Fruit fly (Drosophila melanogaster): ENCODE measurements around the gene laf.

laf gene

dm6 chr3R:4910365-4910810, 32.1 kb upstream of the laf start, which contains the start of gene Cdep (continued):
- TF ChIP-seq Xbp1 (GFP tag; optimal IDR thresholded peaks at IDR 0.05), result peak; percentile 18
- TF ChIP-seq CG9932 (GFP tag; IDR thresholded peaks at IDR 0.05), result peak; percentile 65
- TF ChIP-seq lbe (GFP tag; optimal IDR thresholded peaks at IDR 0.05), result peak; percentile 9
- no peak for TF ChIP-seq Oaz (GFP tag; IDR thresholded peaks at IDR 0.05)
- TF ChIP-seq CG31365 (tag; optimal IDR thresholded peaks at IDR 0.05), result no peak
- TF ChIP-seq CG12769 (tag; optimal IDR thresholded peaks at IDR 0.05), result peak; percentile 40
- TF ChIP-seq Pdp1 (GFP tag; optimal IDR thresholded peaks at IDR 0.05), result peak; percentile 16 to 25
- no peak for TF ChIP-seq Bdp1 (GFP tag; optimal IDR thresholded peaks at IDR 0.05)
- no peak for TF ChIP-seq ro (GFP tag; IDR thresholded peaks at IDR 0.05)
- no peak for TF ChIP-seq Nf-YB (GFP tag; optimal IDR thresholded peaks at IDR 0.05)
- TF ChIP-seq CG17385 (GFP tag; optimal IDR thresholded peaks at IDR 0.05), result peak; percentile 19
- TF ChIP-seq CG17359 (tag; optimal IDR thresholded peaks at IDR 0.05), result peak; percentile 55
- TF ChIP-seq Sox102F (GFP tag; optimal IDR thresholded peaks at IDR 0.05), result peak; percentile 7
- TF ChIP-seq kni (GFP tag; optimal IDR thresholded peaks at IDR 0.05), result no peak
- no peak for TF ChIP-seq psq (GFP tag; optimal IDR thresholded peaks at IDR 0.05)
- TF ChIP-seq Lpt (GFP tag; optimal IDR thresholded peaks at IDR 0.05), result no peak
- TF ChIP-seq Kr (GFP tag; optimal IDR thresholded peaks at IDR 0.05), result no peak
- TF ChIP-seq CG10321 (GFP tag; IDR thresholded peaks at IDR 0.05), result no peak
- TF ChIP-seq CG8290 (GFP tag; optimal IDR thresholded peaks at IDR 0.05), result peak; percentile 27
- peak in 1 of 2 experiments; percentile 74 for TF ChIP-seq CG8290 (tag; optimal IDR thresholded peaks at IDR 0.05)
- no peak for TF ChIP-seq wor (GFP tag; IDR thresholded peaks at IDR 0.05)
- TF ChIP-seq CG1024 (GFP tag; IDR thresholded peaks at IDR 0.05), result 0 out of 2 replicates have a peak, but pooled peaks have one; percentile 27
- no peak for TF ChIP-seq Mad (GFP tag; optimal IDR thresholded peaks at IDR 0.05)
- TF ChIP-seq CG8924 (tag; optimal IDR thresholded peaks at IDR 0.05), result peak; percentile 69
- no peak for TF ChIP-seq schlank (tag; optimal IDR thresholded peaks at IDR 0.05)
- TF ChIP-seq Mes4 (GFP tag; optimal IDR thresholded peaks at IDR 0.05), result no peak
- no peak for TF ChIP-seq Lim3 (GFP tag; IDR thresholded peaks at IDR 0.05)
- 0 out of 3 replicates have a peak, but pooled peaks have one; percentile 54 for TF ChIP-seq ci (GFP tag; IDR thresholded peaks at IDR 0.05)
- TF ChIP-seq CG12236 (GFP tag; optimal IDR thresholded peaks at IDR 0.05), result no peak
- peak; percentile 49 for TF ChIP-seq pb (GFP tag; optimal IDR thresholded peaks at IDR 0.05)
- peak; percentile 36; the same call in 1 of the 2 replicates for TF ChIP-seq slbo (GFP tag; IDR thresholded peaks at IDR 0.05)
- no peak for TF ChIP-seq CG8281 (tag; optimal IDR thresholded peaks at IDR 0.05)
- TF ChIP-seq CG13424 (tag; optimal IDR thresholded peaks at IDR 0.05), result peak; percentile 41
- peak; percentile 66 for TF ChIP-seq CG12659 (GFP tag; optimal IDR thresholded peaks at IDR 0.05)
- TF ChIP-seq scrt (GFP tag; optimal IDR thresholded peaks at IDR 0.05), result peak; percentile 3
- no peak for TF ChIP-seq CG7786 (GFP tag; optimal IDR thresholded peaks at IDR 0.05)
- TF ChIP-seq Doc3 (GFP tag; IDR thresholded peaks at IDR 0.05; ENCODE audit: partially characterized antibody), result peak; percentile 94
- TF ChIP-seq Stat92E (GFP tag; optimal IDR thresholded peaks at IDR 0.05), result peak in 1 of 3 experiments; percentile 89
- TF ChIP-seq Poxn (GFP tag; IDR thresholded peaks at IDR 0.05), result no peak
- no peak for TF ChIP-seq Chrac-16 (GFP tag; optimal IDR thresholded peaks at IDR 0.05)
- peak; percentile 95 for TF ChIP-seq CG13287 (GFP tag; IDR thresholded peaks at IDR 0.05; ENCODE audit: partially characterized antibody)
- no peak for TF ChIP-seq ac (GFP tag; optimal IDR thresholded peaks at IDR 0.05)
- peak; percentile 3 for TF ChIP-seq CG11723 (GFP tag; optimal IDR thresholded peaks at IDR 0.05)
- TF ChIP-seq CG10654 (GFP tag; optimal IDR thresholded peaks at IDR 0.05), result peak; percentile 13
- TF ChIP-seq CG10267 (tag; optimal IDR thresholded peaks at IDR 0.05), result peak; percentile 69
- peak; percentile 90 for TF ChIP-seq CG34224 (GFP tag; IDR thresholded peaks at IDR 0.05; ENCODE audit: partially characterized antibody)
- no peak for TF ChIP-seq Hmx (GFP tag; optimal IDR thresholded peaks at IDR 0.05)
- peak; percentile 65 for TF ChIP-seq CG14710 (tag; optimal IDR thresholded peaks at IDR 0.05)
- no peak for TF ChIP-seq CG31388 (GFP tag; optimal IDR thresholded peaks at IDR 0.05)
- TF ChIP-seq unpg (GFP tag; optimal IDR thresholded peaks at IDR 0.05), result peak; percentile 45
- TF ChIP-seq Med (GFP tag), result peak; percentile 88

All from whole organism, embryonic.